Fruit fly (Drosophila melanogaster): ENCODE results near the gene Ptp36E.
A peak's percentile ranks its signal among the peaks of the same experiment; 100 is the strongest.

Gene Ptp36E

DNA sequence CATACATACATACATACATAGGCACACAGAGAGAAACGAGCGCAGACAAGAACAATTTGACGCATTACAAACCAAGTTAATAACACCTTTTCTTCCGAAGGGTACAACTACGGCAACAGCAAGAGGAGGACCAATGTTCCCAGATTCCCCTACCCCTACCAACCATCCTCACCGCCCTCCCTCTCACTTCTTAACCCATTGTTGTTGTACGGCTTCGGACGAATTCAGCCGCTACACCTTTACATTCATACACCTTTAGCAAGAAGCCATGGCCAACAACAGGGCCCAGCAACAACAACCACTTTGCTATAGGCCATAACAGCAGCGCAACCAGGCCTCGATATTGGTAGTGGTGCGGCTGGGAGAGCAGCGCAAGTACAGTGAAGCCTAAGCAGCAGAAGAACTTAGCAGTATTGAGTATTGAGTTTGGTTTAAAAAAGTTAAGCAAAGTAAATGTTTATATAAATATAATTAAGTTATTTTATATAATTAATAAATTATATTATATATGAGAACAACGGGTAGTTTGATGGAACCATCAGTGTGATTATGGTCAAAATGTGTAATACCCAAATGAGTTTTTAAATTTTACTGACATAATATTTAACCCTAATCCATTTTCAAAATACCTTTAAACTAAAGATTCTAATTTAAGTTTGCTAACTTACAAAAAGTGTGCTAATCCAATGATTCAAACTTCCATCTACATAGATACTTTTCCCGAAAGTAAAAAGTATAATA lies 34.2 kb downstream of the Ptp36E start:
- TF ChIP-seq Myc (optimal IDR thresholded peaks at IDR 0.05), result no peak
- TF ChIP-seq ttk (optimal IDR thresholded peaks at IDR 0.05), result peak; percentile 58

DNA sequence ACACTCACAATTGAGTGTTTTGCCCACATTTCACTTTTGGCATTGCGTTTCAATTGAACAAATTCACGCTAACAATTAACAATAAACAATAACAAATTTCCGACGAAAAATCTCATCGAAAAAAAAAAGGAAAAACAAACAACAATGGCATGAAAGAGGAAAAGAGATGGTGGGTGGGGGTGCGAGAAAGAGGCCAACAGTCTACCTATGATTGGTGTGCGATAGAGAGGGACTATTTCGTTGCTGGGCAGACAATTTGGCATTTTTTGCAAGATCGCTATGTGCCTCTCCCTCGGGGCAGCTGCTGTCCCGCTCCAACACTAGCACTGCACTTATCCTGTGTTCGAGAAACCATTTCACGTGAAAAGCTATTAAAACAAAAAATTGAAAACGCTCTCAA lies 34.9 kb downstream of the Ptp36E start:
- TF ChIP-seq psq (optimal IDR thresholded peaks at IDR 0.05) (no peak), insv (optimal IDR thresholded peaks at IDR 0.05) (no peak), Myc (optimal IDR thresholded peaks at IDR 0.05) (no peak), Sin3A (optimal IDR thresholded peaks at IDR 0.05) (no peak), ttk (optimal IDR thresholded peaks at IDR 0.05) (no peak), h (optimal IDR thresholded peaks at IDR 0.05) (no peak)

DNA sequence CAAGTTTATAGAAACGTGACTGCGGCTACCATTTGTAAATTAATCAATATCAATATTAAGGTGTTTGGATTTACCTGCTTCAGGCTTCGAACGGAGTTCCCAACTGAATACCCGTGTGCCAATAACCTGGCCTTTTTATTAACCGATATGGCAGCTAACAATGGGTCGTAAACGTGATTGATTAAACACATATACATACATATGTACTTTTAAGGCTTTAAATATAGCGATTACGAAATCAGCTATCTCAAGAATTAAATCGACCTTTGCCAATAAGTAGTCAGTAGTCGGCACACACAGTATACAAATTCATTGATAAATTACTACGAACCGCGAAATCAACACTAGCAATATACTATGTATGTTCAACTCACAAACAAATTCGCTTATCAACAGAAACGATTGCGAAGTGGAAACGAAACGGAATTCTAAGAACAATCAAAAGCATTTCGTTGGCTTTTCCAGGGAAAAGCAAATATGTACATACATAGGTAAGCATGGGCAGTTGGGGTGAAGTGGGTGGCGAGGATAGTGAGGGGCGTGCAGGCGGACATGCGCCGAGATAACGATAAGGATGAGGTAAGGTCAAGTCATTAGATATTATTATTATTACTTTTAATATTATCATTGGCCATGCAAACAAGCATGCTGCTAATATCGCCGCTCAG lies 36.1 kb downstream of the Ptp36E start:
- TF ChIP-seq Sin3A (optimal IDR thresholded peaks at IDR 0.05) (no peak), Myc (optimal IDR thresholded peaks at IDR 0.05) (no peak), psq (optimal IDR thresholded peaks at IDR 0.05) (no peak), h (optimal IDR thresholded peaks at IDR 0.05) (no peak), insv (optimal IDR thresholded peaks at IDR 0.05) (no peak), ttk (optimal IDR thresholded peaks at IDR 0.05) (no peak)

DNA sequence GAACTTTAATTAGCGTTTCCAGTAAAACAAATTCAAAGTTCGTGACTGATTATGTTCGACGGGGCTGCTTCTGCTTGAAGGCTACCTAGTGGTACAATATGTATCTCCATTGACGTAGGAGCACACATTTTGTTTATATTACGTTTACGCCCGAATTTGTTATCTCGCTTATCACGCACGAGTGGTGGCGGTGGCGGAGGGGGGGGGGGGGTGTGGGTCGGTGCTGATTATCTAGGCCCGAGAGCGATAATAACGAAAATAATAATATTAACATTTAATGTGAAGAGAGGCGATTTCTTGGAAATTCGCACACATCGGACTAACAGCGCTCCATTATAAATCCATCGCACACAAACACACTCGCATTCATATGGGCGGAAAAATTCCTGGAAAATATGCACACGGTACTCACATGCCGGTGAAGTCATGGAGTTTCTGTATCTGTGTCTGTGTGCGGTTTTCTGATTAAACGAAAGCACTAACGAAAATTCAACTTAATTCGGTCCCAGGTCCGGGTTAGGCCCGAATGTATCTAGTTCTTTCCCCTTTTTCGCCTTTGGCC lies 37.2 kb downstream of the Ptp36E start:
- no peak for TF ChIP-seq Myc (optimal IDR thresholded peaks at IDR 0.05)
- no peak for TF ChIP-seq insv (optimal IDR thresholded peaks at IDR 0.05)
- no peak for TF ChIP-seq h (optimal IDR thresholded peaks at IDR 0.05)
- no peak for TF ChIP-seq Sin3A (optimal IDR thresholded peaks at IDR 0.05)
- no peak for TF ChIP-seq psq (optimal IDR thresholded peaks at IDR 0.05)
- TF ChIP-seq ttk (optimal IDR thresholded peaks at IDR 0.05), result no peak

DNA sequence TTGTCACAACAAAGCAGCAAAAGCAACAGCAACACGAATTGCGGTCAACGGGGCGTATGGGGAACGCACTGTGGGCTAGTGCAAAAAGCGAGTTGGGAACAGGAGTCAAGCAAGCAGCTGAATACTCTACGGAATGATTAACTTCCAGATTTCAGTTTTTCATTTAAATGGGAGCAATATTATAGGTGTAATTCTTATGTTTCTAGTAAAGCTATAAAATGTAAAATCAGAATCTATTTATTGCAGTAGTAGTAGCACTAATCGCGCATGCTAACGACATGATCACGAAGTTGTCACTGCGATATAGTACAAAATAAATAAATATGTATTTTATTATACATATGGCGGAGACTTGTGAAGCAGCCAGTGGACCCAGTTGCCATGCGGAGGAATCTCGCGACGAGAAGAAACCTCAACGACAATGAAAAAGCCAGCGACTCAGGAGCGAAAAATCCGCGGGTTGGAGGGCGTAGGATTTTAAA lies 38.1 kb downstream of the Ptp36E start:
- TF ChIP-seq ttk (optimal IDR thresholded peaks at IDR 0.05) (no peak), Myc (optimal IDR thresholded peaks at IDR 0.05) (no peak), h (optimal IDR thresholded peaks at IDR 0.05) (no peak), insv (optimal IDR thresholded peaks at IDR 0.05) (no peak), Sin3A (optimal IDR thresholded peaks at IDR 0.05) (no peak), psq (optimal IDR thresholded peaks at IDR 0.05) (no peak)

DNA sequence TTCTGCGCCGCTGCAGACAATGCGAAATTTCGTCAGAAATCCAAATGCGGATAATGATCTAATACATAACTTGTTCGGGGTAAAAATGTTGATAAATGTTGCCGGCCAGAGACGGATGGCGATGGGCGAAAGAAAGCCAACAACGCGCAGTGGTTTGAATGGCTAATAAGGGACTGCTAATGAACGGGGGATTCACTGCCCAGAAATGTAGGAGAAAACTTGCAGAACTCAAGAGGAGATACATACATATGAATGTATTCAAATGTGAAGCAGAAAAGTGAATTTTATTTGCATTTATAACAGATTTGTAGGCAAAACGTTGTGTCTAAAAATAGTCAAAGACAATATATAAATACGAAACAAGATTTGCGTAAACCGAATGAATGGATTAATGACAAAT lies 39.0 kb downstream of the Ptp36E start:
- TF ChIP-seq insv (optimal IDR thresholded peaks at IDR 0.05) (no peak), Myc (optimal IDR thresholded peaks at IDR 0.05) (no peak), Sin3A (optimal IDR thresholded peaks at IDR 0.05) (no peak), psq (optimal IDR thresholded peaks at IDR 0.05) (no peak), ttk (optimal IDR thresholded peaks at IDR 0.05) (no peak), h (optimal IDR thresholded peaks at IDR 0.05) (no peak)

DNA sequence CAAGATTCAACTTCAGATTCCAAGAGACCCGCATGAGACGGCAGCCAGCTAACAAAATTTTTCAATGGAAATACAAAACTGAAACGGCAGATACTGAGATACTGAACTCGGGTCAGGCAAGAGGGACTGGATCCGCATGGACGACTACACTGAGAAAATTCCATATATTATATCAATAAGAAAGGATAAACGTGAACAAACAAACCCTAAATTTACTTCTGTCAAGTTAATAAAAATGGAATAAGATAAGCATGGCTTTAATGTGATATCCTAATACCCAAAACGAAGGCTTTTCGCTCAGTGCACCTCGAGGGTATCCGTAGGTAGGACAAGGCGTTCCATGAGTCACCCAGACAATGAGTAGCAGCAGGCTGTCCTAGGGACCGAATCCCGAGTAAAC lies 39.6 kb downstream of the Ptp36E start:
- no peak for TF ChIP-seq ttk (optimal IDR thresholded peaks at IDR 0.05)
- TF ChIP-seq Myc (optimal IDR thresholded peaks at IDR 0.05), result no peak
- no peak for TF ChIP-seq h (optimal IDR thresholded peaks at IDR 0.05)
- no peak for TF ChIP-seq insv (optimal IDR thresholded peaks at IDR 0.05)
- TF ChIP-seq Sin3A (optimal IDR thresholded peaks at IDR 0.05), result no peak
- TF ChIP-seq psq (optimal IDR thresholded peaks at IDR 0.05), result no peak

DNA sequence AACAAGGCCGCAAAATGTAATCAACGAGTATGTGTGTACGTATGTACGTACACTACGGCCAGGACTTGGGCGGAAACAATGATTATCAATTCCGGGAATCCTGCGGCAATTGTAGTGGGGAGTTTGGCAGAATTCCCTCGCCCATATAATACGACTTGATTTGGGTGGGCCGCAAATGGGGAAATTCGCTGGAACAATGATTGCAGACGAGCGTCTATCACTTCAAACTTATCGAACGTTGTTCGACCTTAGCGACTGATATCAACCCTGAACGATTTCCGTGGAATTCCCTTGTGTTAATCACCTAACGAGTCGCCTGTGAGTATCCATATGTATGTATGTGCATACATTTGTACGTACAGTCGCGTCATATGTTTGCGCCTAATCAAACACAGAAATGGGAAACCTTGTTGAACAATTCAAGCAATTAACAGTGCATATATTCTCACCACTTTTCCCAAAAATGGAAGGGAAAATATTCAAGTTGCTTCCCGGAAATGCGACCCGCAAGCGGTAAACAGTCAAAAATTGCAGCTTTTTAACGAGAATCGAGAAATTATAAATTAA lies 40.5 kb downstream of the Ptp36E start:
- TF ChIP-seq h (optimal IDR thresholded peaks at IDR 0.05) (no peak), insv (optimal IDR thresholded peaks at IDR 0.05) (no peak), Sin3A (optimal IDR thresholded peaks at IDR 0.05) (no peak), ttk (optimal IDR thresholded peaks at IDR 0.05) (no peak), Myc (optimal IDR thresholded peaks at IDR 0.05) (no peak), psq (optimal IDR thresholded peaks at IDR 0.05) (no peak)

DNA sequence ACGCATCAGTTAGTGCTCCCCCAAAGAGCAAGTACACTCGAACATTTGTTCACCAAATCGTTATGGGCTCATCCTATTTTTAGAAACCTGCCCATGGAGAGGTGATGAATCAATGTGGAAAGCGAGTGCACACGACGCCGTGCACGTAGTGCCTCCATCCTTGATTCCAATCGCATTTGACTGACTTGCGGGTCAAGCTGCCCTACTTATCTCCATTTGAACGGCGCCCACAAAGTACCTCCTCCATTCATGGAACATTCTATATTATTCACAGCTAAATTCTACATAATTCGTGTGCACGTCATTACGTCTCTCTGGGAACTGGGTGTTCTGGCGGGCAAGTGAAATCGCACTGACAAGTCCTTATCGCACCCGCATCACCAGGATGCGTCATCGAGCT lies 41.6 kb downstream of the Ptp36E start:
- no peak for TF ChIP-seq ttk (optimal IDR thresholded peaks at IDR 0.05)
- TF ChIP-seq h (optimal IDR thresholded peaks at IDR 0.05), result no peak
- no peak for TF ChIP-seq Sin3A (optimal IDR thresholded peaks at IDR 0.05)
- no peak for TF ChIP-seq psq (optimal IDR thresholded peaks at IDR 0.05)
- TF ChIP-seq insv (optimal IDR thresholded peaks at IDR 0.05), result no peak
- TF ChIP-seq Myc (optimal IDR thresholded peaks at IDR 0.05), result no peak

DNA sequence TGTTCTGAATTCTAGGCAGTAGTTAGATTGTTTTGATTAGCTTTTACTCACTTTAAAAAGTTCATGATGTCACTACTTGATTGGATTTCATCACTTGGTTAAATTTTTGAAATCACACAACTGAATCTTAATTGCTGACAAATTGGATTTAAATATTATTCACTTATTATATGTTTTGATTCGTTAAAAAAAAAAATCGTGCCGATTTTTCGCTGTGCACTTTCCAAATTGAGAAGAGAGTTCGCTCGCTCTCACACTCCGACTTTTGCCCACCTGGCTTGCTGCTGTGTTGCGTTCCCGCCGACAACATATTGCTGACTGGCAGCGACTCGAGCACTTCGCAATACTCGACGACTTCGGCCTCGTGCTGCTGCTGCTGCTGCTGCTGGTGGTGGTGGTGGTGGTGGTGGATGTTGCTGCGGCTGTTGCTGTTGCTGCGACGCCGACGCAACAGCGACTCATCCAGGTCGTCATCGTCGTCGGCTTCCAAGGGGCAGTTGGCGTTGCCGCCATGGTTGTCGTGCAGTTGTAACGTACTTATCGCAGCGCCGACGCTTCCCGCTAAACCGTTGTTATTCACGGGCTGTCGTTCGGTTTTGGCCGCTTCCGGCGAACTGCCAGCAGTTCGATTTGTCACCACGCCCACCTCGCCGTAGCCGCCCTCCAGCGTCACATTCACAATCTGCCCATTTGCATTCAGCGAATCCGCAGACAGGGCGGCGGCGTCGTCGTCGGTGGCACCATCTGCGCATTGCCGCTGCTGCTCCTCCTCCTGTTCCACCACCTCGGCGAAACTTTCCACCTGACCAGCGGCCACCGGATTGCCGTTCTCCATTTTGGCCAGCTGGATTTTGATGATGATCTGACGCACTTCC lies 43.1 kb downstream of the Ptp36E start:
- TF ChIP-seq Sin3A (optimal IDR thresholded peaks at IDR 0.05) (no peak), Myc (optimal IDR thresholded peaks at IDR 0.05) (no peak), psq (optimal IDR thresholded peaks at IDR 0.05) (no peak), h (optimal IDR thresholded peaks at IDR 0.05) (no peak), ttk (optimal IDR thresholded peaks at IDR 0.05) (no peak), insv (optimal IDR thresholded peaks at IDR 0.05) (no peak)

DNA sequence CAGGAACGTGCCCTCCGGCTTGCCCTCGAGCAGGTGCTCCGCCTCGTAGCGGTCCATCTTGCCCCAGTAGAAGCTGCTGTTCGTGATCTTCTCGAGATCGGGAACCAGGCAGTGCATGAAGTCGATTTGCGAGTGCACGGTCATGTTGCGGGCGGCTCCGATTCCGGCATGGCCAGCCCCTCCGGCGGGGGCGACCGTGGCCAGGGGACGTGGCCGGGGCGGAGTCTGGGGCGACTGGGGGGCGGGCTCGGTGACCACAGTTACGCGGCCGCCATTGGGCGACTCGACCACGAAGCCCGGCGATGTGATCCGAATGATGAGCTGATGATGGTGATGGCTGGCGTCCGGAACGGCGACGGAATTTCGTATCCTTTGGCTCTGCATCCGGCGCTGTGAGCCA lies 44.3 kb downstream of the Ptp36E start:
- TF ChIP-seq ttk (optimal IDR thresholded peaks at IDR 0.05), result peak; percentile 65
- TF ChIP-seq Sin3A (optimal IDR thresholded peaks at IDR 0.05), result no peak
